Worm (Caenorhabditis elegans): ENCODE results near the gene C52E4.7.
A peak's percentile ranks its signal among the peaks of the same experiment; 100 is the strongest.

C52E4.7 gene

DNA sequence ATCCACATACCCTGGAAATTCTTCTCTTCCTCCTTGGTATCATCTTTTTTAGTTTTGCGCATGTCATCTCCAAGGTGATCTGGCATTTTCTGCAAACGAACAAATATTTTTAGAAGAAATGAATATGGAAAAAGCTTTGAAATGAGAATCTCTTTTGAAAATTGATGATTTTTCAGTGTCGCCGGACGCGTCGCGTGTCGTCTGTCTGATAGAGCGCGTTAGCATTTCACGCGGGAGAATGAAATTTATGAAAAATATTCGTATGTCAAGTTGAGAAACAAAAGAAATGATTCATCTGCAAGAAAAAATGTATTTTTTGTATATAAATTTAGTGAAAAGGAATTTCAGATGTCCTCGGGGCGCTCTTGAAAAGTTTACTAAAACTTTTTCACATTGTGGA lies 11.8 kb upstream of the C52E4.7 start, which contains the start of gene rpt-1 (continued):
- TF ChIP-seq ceh-82 (tag; optimal IDR thresholded peaks at IDR 0.05) (peak; percentile 41 to 76 (median 71)), ceh-63 (GFP tag; optimal IDR thresholded peaks at IDR 0.05) (no peak), pqm-1 (tag; optimal IDR thresholded peaks at IDR 0.05) (no peak), ceh-90 (tag; optimal IDR thresholded peaks at IDR 0.05) (no peak), lir-3 (tag; optimal IDR thresholded peaks at IDR 0.05; ENCODE audit: poor library complexity) (no peak), sox-4 (tag; optimal IDR thresholded peaks at IDR 0.05) (no peak), pag-3 (tag; optimal IDR thresholded peaks at IDR 0.05; ENCODE audit: borderline replicate concordance, insufficient read depth) (no peak), fkh-4 (tag; optimal IDR thresholded peaks at IDR 0.05; ENCODE audit: borderline replicate concordance) (no peak), nhr-237 (tag; optimal IDR thresholded peaks at IDR 0.05) (no peak), tbx-2 (tag; optimal IDR thresholded peaks at IDR 0.05) (peak; percentile 60), xbp-1 (tag; optimal IDR thresholded peaks at IDR 0.05) (peak; percentile 55), mab-9 (GFP tag; IDR thresholded peaks at IDR 0.05) (no peak), vab-15 (tag; optimal IDR thresholded peaks at IDR 0.05) (no peak), sptf-1 (tag; optimal IDR thresholded peaks at IDR 0.05) (no peak), C16A3.4 (tag; optimal IDR thresholded peaks at IDR 0.05) (peak; percentile 73), efl-1 (optimal IDR thresholded peaks at IDR 0.05) (peak; percentile 92 to 98), efl-1 (GFP tag; optimal IDR thresholded peaks at IDR 0.05 in 1 of 2) (peak; percentile 91 to 99), C04F5.9 (tag; optimal IDR thresholded peaks at IDR 0.05) (no peak), grh-1 (GFP tag; IDR thresholded peaks at IDR 0.05) (no peak), nhr-90 (tag; optimal IDR thresholded peaks at IDR 0.05; ENCODE audit: poor library complexity) (peak; percentile 6), C34B4.2 (tag; optimal IDR thresholded peaks at IDR 0.05) (no peak), hpl-2 (GFP tag; optimal IDR thresholded peaks at IDR 0.05) (no peak), lin-35 (GFP tag; optimal IDR thresholded peaks at IDR 0.05) (peak; percentile 91 to 97), nhr-85 (tag) (peak; percentile 59), ets-5 (GFP tag; IDR thresholded peaks at IDR 0.05) (no peak), elt-3 (tag; optimal IDR thresholded peaks at IDR 0.05) (peak in 1 of 6 experiments; percentile 60), zip-4 (GFP tag; optimal IDR thresholded peaks at IDR 0.05) (no peak), unc-130 (tag; optimal IDR thresholded peaks at IDR 0.05) (peak; percentile 79), mef-2 (tag; optimal IDR thresholded peaks at IDR 0.05) (no peak), nhr-84 (tag; optimal IDR thresholded peaks at IDR 0.05) (no peak), ceh-88 (GFP tag; IDR thresholded peaks at IDR 0.05) (no peak), egl-13 (tag; optimal IDR thresholded peaks at IDR 0.05) (no peak), lin-13 (GFP tag; optimal IDR thresholded peaks at IDR 0.05) (peak; percentile 42), nhr-77 (tag; optimal IDR thresholded peaks at IDR 0.05) (peak; percentile 34), lin-14 (GFP tag; optimal IDR thresholded peaks at IDR 0.05) (peak; percentile 65), Y116A8C.19 (tag; optimal IDR thresholded peaks at IDR 0.05; ENCODE audit: borderline replicate concordance) (no peak), unc-62 (GFP tag; optimal IDR thresholded peaks at IDR 0.05) (no peak), blmp-1 (tag; optimal IDR thresholded peaks at IDR 0.05) (peak; percentile 84), lin-39 (tag; optimal IDR thresholded peaks at IDR 0.05) (no peak), nhr-11 (tag; optimal IDR thresholded peaks at IDR 0.05) (no peak), sup-37 (GFP tag; optimal IDR thresholded peaks at IDR 0.05) (no peak), isw-1 (GFP tag; IDR thresholded peaks at IDR 0.05) (peak; percentile 52), rnt-1 (tag; optimal IDR thresholded peaks at IDR 0.05) (peak; percentile 56), snpc-4 (tag; optimal IDR thresholded peaks at IDR 0.05) (peak; percentile 94), nhr-47 (tag; optimal IDR thresholded peaks at IDR 0.05) (peak; percentile 65), fkh-8 (tag; optimal IDR thresholded peaks at IDR 0.05) (peak; percentile 44), ama-1 (optimal IDR thresholded peaks at IDR 0.05) (no peak), unc-30 (tag; optimal IDR thresholded peaks at IDR 0.05) (no peak), F16B12.6 (tag; optimal IDR thresholded peaks at IDR 0.05) (peak; percentile 55), nhr-19 (GFP tag; conservative IDR thresholded peaks at IDR 0.05) (peak; percentile 49), nhr-28 (tag; optimal IDR thresholded peaks at IDR 0.05) (no peak), unc-98 (GFP tag; IDR thresholded peaks at IDR 0.05) (no peak), elt-2 (tag; optimal IDR thresholded peaks at IDR 0.05) (no peak), hlh-4 (tag; optimal IDR thresholded peaks at IDR 0.05) (no peak)

Data from whole organism, L1 larva.